Worm (Caenorhabditis elegans) whole organism, early embryonic: Measurements from ENCODE around the gene F10B5.3.

ENCODE experiments used
- F13C5.2 ChIP-seq: sonication (generic microtip); optimal IDR thresholded peaks from 2 replicates; lab custom pipeline; 2017; ENCODE audit warnings: mild to moderate bottlenecking, missing genetic modification characterization, inconsistent platforms, missing compliant biosample characterization
- ama-1 ChIP-seq: fragments of 150-350 bp; optimal IDR thresholded peaks from 2 replicates; lab custom pipeline; 2014
- ets-7 ChIP-seq: sonication (generic microtip); optimal IDR thresholded peaks from 2 replicates; lab custom pipeline; 2016; ENCODE audit warnings: missing genotype, missing genetic modification characterization, missing compliant biosample characterization
- flt-1 ChIP-seq: fragments of 200-800 bp; sonication (Bioruptor generic); IDR thresholded peaks from 2 replicates; pipeline ENCODE4 v1.3.6; 2022; ENCODE audit warnings: missing genetic modification characterization, missing compliant biosample characterization
- hmbx-1 ChIP-seq: sonication (generic microtip); optimal IDR thresholded peaks from 2 replicates; lab custom pipeline; 2016; ENCODE audit warnings: mild to moderate bottlenecking, missing genetic modification characterization, missing compliant biosample characterization
- hnd-1 ChIP-seq: sonication (generic microtip); optimal IDR thresholded peaks from 2 replicates; lab custom pipeline; 2016; ENCODE audit warnings: missing genetic modification characterization, missing compliant biosample characterization
- pes-1 ChIP-seq: fragments of 200-800 bp; sonication (Bioruptor generic); IDR thresholded peaks from 2 replicates; pipeline ENCODE4 v1.3.6; 2022; ENCODE audit warnings: missing genetic modification reagents, missing genetic modification characterization, missing compliant biosample characterization
- scrt-1 ChIP-seq: fragments of 200-800 bp; sonication (Bioruptor generic); IDR thresholded peaks from 2 replicates; pipeline ENCODE4 v1.3.6; 2022; ENCODE audit warnings: missing genetic modification characterization, missing compliant biosample characterization
- tbx-37 ChIP-seq: fragments of 200-800 bp; sonication (Bioruptor generic); conservative IDR thresholded peaks from 2 replicates; pipeline ENCODE4 v1.3.6; 2022; ENCODE audit warnings: missing genetic modification reagents, missing genetic modification characterization, missing compliant biosample characterization
- tra-4 ChIP-seq: sonication (generic microtip); optimal IDR thresholded peaks from 2 replicates; lab custom pipeline; 2017; ENCODE audit warnings: missing genetic modification characterization, missing compliant biosample characterization

DNA sequence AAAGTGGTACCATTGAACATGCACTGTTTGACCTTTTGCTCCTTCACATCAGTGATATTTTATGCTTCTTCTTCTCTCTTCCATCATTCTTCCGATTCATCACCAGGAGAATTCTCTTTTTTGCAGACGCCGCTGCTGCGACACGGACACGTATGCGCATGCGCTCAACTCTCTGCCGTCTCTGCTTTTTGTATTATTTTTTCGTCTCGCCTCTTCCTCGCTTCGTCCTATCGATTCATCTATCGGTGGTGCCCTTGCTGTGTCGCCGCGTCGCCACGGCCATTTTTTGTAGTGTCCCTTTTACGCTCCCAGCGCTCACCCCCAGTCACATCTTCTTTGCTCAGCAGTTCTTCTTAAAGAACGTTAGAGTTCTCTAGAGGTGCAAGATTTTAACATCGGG is 23.7 kb downstream of the F10B5.3 start:
- TF ChIP-seq hnd-1 (tag; lab: Kevin White, UChicago) (no peak), flt-1 (GFP tag; lab: Robert Waterston, UW) (no peak), hmbx-1 (no peak), pes-1 (GFP tag; lab: Robert Waterston, UW) (peak; percentile 41; the same call in 1 of the 2 replicates), scrt-1 (GFP tag; lab: Robert Waterston, UW) (no peak), F13C5.2 (tag; lab: Kevin White, UChicago) (no peak), ama-1 (lab: Kevin White, UChicago) (no peak), ets-7 (tag; lab: Kevin White, UChicago) (no peak), tra-4 (tag; lab: Kevin White, UChicago) (no peak), tbx-37 (GFP tag; lab: Robert Waterston, UW) (no peak)
